Fruit fly (Drosophila melanogaster) Kc167 (cell line): Measurements from ENCODE around the gene CG7164.

ENCODE experiments used
- Myc ChIP-seq: fragments of >200 bp; optimal IDR thresholded peaks from 2 replicates; lab custom pipeline; 2017; ENCODE audit warnings: missing external identifiers
- Sin3A ChIP-seq: fragments of >200 bp; optimal IDR thresholded peaks from 2 replicates; lab custom pipeline; 2018; ENCODE audit warnings: missing external identifiers
- h ChIP-seq: fragments of >200 bp; optimal IDR thresholded peaks from 3 replicates; lab custom pipeline; 2018; ENCODE audit warnings: missing external identifiers
- insv ChIP-seq: fragments of >200 bp; optimal IDR thresholded peaks from 3 replicates; lab custom pipeline; 2018; ENCODE audit warnings: missing external identifiers
- psq ChIP-seq: fragments of >200 bp; optimal IDR thresholded peaks from 2 replicates; lab custom pipeline; 2017; ENCODE audit warnings: missing external identifiers
- ttk ChIP-seq: sonication (Bioruptor generic); optimal IDR thresholded peaks from 2 replicates; lab custom pipeline; 2017; ENCODE audit warnings: missing external identifiers

Gene CG7164

dm6 chr2L:7771891-7772290, 9.4 kb upstream of the CG7164 start:
- no peak for TF ChIP-seq Myc (lab: Kevin White, UChicago)
- no peak for TF ChIP-seq insv (lab: Kevin White, UChicago)
- no peak for TF ChIP-seq ttk
- no peak for TF ChIP-seq h (lab: Kevin White, UChicago)
- no peak for TF ChIP-seq psq (lab: Kevin White, UChicago)
- no peak for TF ChIP-seq Sin3A (lab: Kevin White, UChicago)

- TF ChIP-seq psq (lab: Kevin White, UChicago) (no peak), ttk (no peak), Sin3A (lab: Kevin White, UChicago) (no peak), Myc (lab: Kevin White, UChicago) (no peak), insv (lab: Kevin White, UChicago) (no peak), h (lab: Kevin White, UChicago) (no peak)
These were observed 6.0 kb upstream of the CG7164 start for dm6 chr2L:7775260-7775659.

- TF ChIP-seq psq (lab: Kevin White, UChicago), result no peak
- no peak for TF ChIP-seq insv (lab: Kevin White, UChicago)
- TF ChIP-seq Myc (lab: Kevin White, UChicago), result no peak
- TF ChIP-seq ttk, result no peak
These were observed 3.1 kb upstream of the CG7164 start, which contains the start of gene CG7179 for dm6 chr2L:7777979-7778692. Gene CG7179, minus strand, starts transcription at chr2L:7778029.

- TF ChIP-seq ttk, result no peak
These were observed 1.5 kb upstream of the CG7164 start, which contains the start of gene Uro for dm6 chr2L:7779785-7780184. Gene Uro, plus strand, starts transcription at chr2L:7780085.

dm6 chr2L:7782788-7783401, 1.6 kb downstream of the CG7164 start, which contains the start of gene Brd7-9:
Gene Brd7-9, plus strand, starts transcription at chr2L:7782865.
- TF ChIP-seq insv (lab: Kevin White, UChicago) (no peak), psq (lab: Kevin White, UChicago) (no peak), ttk (no peak), Sin3A (lab: Kevin White, UChicago) (no peak), h (lab: Kevin White, UChicago) (no peak), Myc (lab: Kevin White, UChicago) (no peak)

dm6 chr2L:7788952-7789466, 7.7 kb downstream of the CG7164 start:
- TF ChIP-seq ttk (no peak), h (lab: Kevin White, UChicago) (no peak), insv (lab: Kevin White, UChicago) (no peak), psq (lab: Kevin White, UChicago) (no peak), Myc (lab: Kevin White, UChicago) (no peak), Sin3A (lab: Kevin White, UChicago) (no peak)

dm6 chr2L:7790081-7790447, 8.8 kb downstream of the CG7164 start:
- TF ChIP-seq h (lab: Kevin White, UChicago), result no peak
- no peak for TF ChIP-seq insv (lab: Kevin White, UChicago)
- no peak for TF ChIP-seq psq (lab: Kevin White, UChicago)
- no peak for TF ChIP-seq Myc (lab: Kevin White, UChicago)
- no peak for TF ChIP-seq ttk
- no peak for TF ChIP-seq Sin3A (lab: Kevin White, UChicago)

- no peak for TF ChIP-seq Myc (lab: Kevin White, UChicago)
- no peak for TF ChIP-seq psq (lab: Kevin White, UChicago)
- TF ChIP-seq h (lab: Kevin White, UChicago), result no peak
- no peak for TF ChIP-seq ttk
- no peak for TF ChIP-seq Sin3A (lab: Kevin White, UChicago)
- no peak for TF ChIP-seq insv (lab: Kevin White, UChicago)
These were observed 9.4 kb downstream of the CG7164 start, which contains the start of gene CG7149 for dm6 chr2L:7790448-7791355. Gene CG7149, minus strand, starts transcription at chr2L:7790557.

dm6 chr2L:7791356-7791738, 10.1 kb downstream of the CG7164 start:
- TF ChIP-seq ttk (no peak), h (lab: Kevin White, UChicago) (no peak), Myc (lab: Kevin White, UChicago) (no peak), insv (lab: Kevin White, UChicago) (no peak), psq (lab: Kevin White, UChicago) (no peak), Sin3A (lab: Kevin White, UChicago) (no peak)

dm6 chr2L:7794689-7795475, 13.6 kb downstream of the CG7164 start:
- TF ChIP-seq h (lab: Kevin White, UChicago), result no peak
- no peak for TF ChIP-seq psq (lab: Kevin White, UChicago)
- no peak for TF ChIP-seq Sin3A (lab: Kevin White, UChicago)
- TF ChIP-seq insv (lab: Kevin White, UChicago), result no peak
- no peak for TF ChIP-seq Myc (lab: Kevin White, UChicago)
- TF ChIP-seq ttk, result no peak
